Worm (Caenorhabditis elegans) whole organism, L1 larva: ENCODE data around the gene nhr-107.

Experiments used
- Y116A8C.19 ChIP-seq: sonication (generic microtip); optimal IDR thresholded peaks from 2 replicates; lab custom pipeline; 2016; ENCODE audit warnings: missing compliant biosample characterization, missing genetic modification characterization, borderline replicate concordance
- ama-1 ChIP-seq: fragments of 150-350 bp; optimal IDR thresholded peaks from 2 replicates; lab custom pipeline; 2014
- ces-1 ChIP-seq: fragments of 150-350 bp; optimal IDR thresholded peaks from 2 replicates; lab custom pipeline; 2014; ENCODE audit warnings: missing biosample characterization, missing genetic modification reagents, missing genetic modification characterization
- egl-27 ChIP-seq, 2 experiments: fragments of 150-350 bp in 1 of 2; sonication (generic microtip); optimal IDR thresholded peaks; 3 replicates each; lab custom pipeline; 2017 to 2018; ENCODE audit warnings: missing biosample characterization in 2 of 2, missing genetic modification characterization in 2 of 2, missing genetic modification reagents in 2 of 2
- fos-1 ChIP-seq: fragments of 150-350 bp; optimal IDR thresholded peaks from 2 replicates; lab custom pipeline; 2014; ENCODE audit warnings: missing biosample characterization, missing genetic modification characterization
- irx-1 ChIP-seq: sonication (generic microtip); optimal IDR thresholded peaks from 2 replicates; lab custom pipeline; 2016; ENCODE audit warnings: missing genetic modification characterization, missing compliant biosample characterization
- nhr-237 ChIP-seq: fragments of 150-350 bp; optimal IDR thresholded peaks from 2 replicates; lab custom pipeline; 2014; ENCODE audit warnings: missing biosample characterization, missing genetic modification characterization
- pag-3 ChIP-seq: sonication (generic microtip); optimal IDR thresholded peaks from 2 replicates; lab custom pipeline; 2017; ENCODE audit warnings: missing genetic modification characterization, mild to moderate bottlenecking, missing compliant biosample characterization, antibody characterized with exemption, borderline replicate concordance; ENCODE audit not compliant: insufficient read depth
- rnt-1 ChIP-seq: sonication (generic microtip); optimal IDR thresholded peaks from 2 replicates; lab custom pipeline; 2016; ENCODE audit warnings: mild to moderate bottlenecking, missing genetic modification characterization, moderate library complexity, missing compliant biosample characterization
- unc-98 ChIP-seq: fragments of 200-800 bp; sonication (Bioruptor generic); IDR thresholded peaks from 2 replicates; pipeline ENCODE4 v1.3.6; 2022; ENCODE audit warnings: missing genetic modification characterization, missing compliant biosample characterization
- zag-1 ChIP-seq: fragments of 150-350 bp; optimal IDR thresholded peaks from 2 replicates; lab custom pipeline; 2014; ENCODE audit warnings: missing biosample characterization, missing genetic modification characterization

- TF ChIP-seq irx-1 (tag; lab: Kevin White, UChicago) (no peak), unc-98 (GFP tag; lab: Robert Waterston, UW) (no peak), ama-1 (lab: Kevin White, UChicago) (no peak), rnt-1 (tag; lab: Kevin White, UChicago) (no peak), Y116A8C.19 (no peak), zag-1 (tag; lab: Kevin White, UChicago) (no peak), egl-27 (tag; optimal IDR thresholded peaks at IDR 0.05; lab: Kevin White, UChicago) (no peak), nhr-237 (no peak), pag-3 (tag; lab: Kevin White, UChicago) (no peak), ces-1 (GFP tag; lab: Kevin White, UChicago) (no peak), fos-1 (tag; lab: Kevin White, UChicago) (no peak)
These were observed 5.1 kb downstream of the nhr-107 start, which contains the start of gene nhr-162 for ce11 chrV:6991771-6992170.
